Fruit fly (Drosophila melanogaster): ENCODE measurements around the gene Ccdc39.

The Ccdc39 gene

dm6 chr3R:4775371-4775770 is 9.2 kb downstream of the Ccdc39 start (continued):
- TF ChIP-seq CG2678 (tag; optimal IDR thresholded peaks at IDR 0.05) (no peak), ap (GFP tag; IDR thresholded peaks at IDR 0.05) (no peak), tup (GFP tag; optimal IDR thresholded peaks at IDR 0.05) (no peak), gcm2 (GFP tag; optimal IDR thresholded peaks at IDR 0.05) (no peak), CG18262 (tag; optimal IDR thresholded peaks at IDR 0.05) (no peak), Sin3A (optimal IDR thresholded peaks at IDR 0.05) (peak; percentile 32), CG6654 (GFP tag; optimal IDR thresholded peaks at IDR 0.05) (no peak), CG17568 (GFP tag; optimal IDR thresholded peaks at IDR 0.05) (no peak), grn (GFP tag; optimal IDR thresholded peaks at IDR 0.05) (no peak), corto (GFP tag; optimal IDR thresholded peaks at IDR 0.05) (no peak), peb (GFP tag; IDR thresholded peaks at IDR 0.05) (no peak), ems (GFP tag; optimal IDR thresholded peaks at IDR 0.05) (no peak), GATAe (GFP tag; conservative IDR thresholded peaks at IDR 0.05) (no peak), Dip2 (GFP tag; IDR thresholded peaks at IDR 0.05) (no peak), fd102C (GFP tag; optimal IDR thresholded peaks at IDR 0.05) (no peak), cato (GFP tag; optimal IDR thresholded peaks at IDR 0.05; ENCODE audit: borderline replicate concordance) (no peak), CG1602 (GFP tag; optimal IDR thresholded peaks at IDR 0.05) (peak; percentile 14), sr (GFP tag; IDR thresholded peaks at IDR 0.05) (no peak), HLH4C (GFP tag; IDR thresholded peaks at IDR 0.05; ENCODE audit: partially characterized antibody) (no peak), az2 (GFP tag; optimal IDR thresholded peaks at IDR 0.05) (peak; percentile 19), Ets97D (GFP tag; optimal IDR thresholded peaks at IDR 0.05) (peak; percentile 68), BtbVII (GFP tag; optimal IDR thresholded peaks at IDR 0.05) (no peak), eve (GFP tag; optimal IDR thresholded peaks at IDR 0.05) (no peak), CG42726 (GFP tag; IDR thresholded peaks at IDR 0.05; ENCODE audit: partially characterized antibody) (no peak), B-H2 (GFP tag; optimal IDR thresholded peaks at IDR 0.05) (no peak), shn (GFP tag; optimal IDR thresholded peaks at IDR 0.05) (no peak), CG1233 (GFP tag; optimal IDR thresholded peaks at IDR 0.05) (no peak), CG31441 (GFP tag; IDR thresholded peaks at IDR 0.05) (no peak; the same call in 1 of the 2 replicates), CG8359 (GFP tag; optimal IDR thresholded peaks at IDR 0.05; ENCODE audit: borderline replicate concordance) (no peak), vvl (GFP tag; IDR thresholded peaks at IDR 0.05) (no peak; the same call in 1 of the 2 replicates), Oaz (GFP tag; IDR thresholded peaks at IDR 0.05) (no peak), kni (GFP tag; optimal IDR thresholded peaks at IDR 0.05) (no peak), Gug (GFP tag; IDR thresholded peaks at IDR 0.05) (no peak), klu (GFP tag; IDR thresholded peaks at IDR 0.05) (no peak), z (GFP tag; IDR thresholded peaks at IDR 0.05) (no peak), unpg (GFP tag; optimal IDR thresholded peaks at IDR 0.05) (peak; percentile 33), row (GFP tag; IDR thresholded peaks at IDR 0.05) (peak; percentile 79), CG4404 (GFP tag; IDR thresholded peaks at IDR 0.05) (no peak), mld (GFP tag; IDR thresholded peaks at IDR 0.05; ENCODE audit: partially characterized antibody) (no peak), CG7271 (tag; optimal IDR thresholded peaks at IDR 0.05) (no peak), Hr78 (GFP tag; optimal IDR thresholded peaks at IDR 0.05) (no peak), wor (GFP tag; IDR thresholded peaks at IDR 0.05) (no peak), chif (GFP tag; optimal IDR thresholded peaks at IDR 0.05) (peak; percentile 3 to 37), caup (GFP tag; optimal IDR thresholded peaks at IDR 0.05; ENCODE audit: severe bottlenecking) (no peak), CG15011 (GFP tag; optimal IDR thresholded peaks at IDR 0.05) (no peak), wdn (GFP tag; IDR thresholded peaks at IDR 0.05) (no peak), Opbp (GFP tag; IDR thresholded peaks at IDR 0.05; ENCODE audit: partially characterized antibody) (no peak), CG16863 (GFP tag; optimal IDR thresholded peaks at IDR 0.05) (no peak), Med (GFP tag) (peak; percentile 80), emc (GFP tag; optimal IDR thresholded peaks at IDR 0.05) (no peak), slp2 (GFP tag; optimal IDR thresholded peaks at IDR 0.05) (no peak), fru (optimal IDR thresholded peaks at IDR 0.05) (no peak)
